Worm (Caenorhabditis elegans): Measurements from ENCODE around the gene disl-2.

disl-2 gene

ce11 chrIII:5427096-5427495, 15.9 kb upstream of the disl-2 start:
- TF ChIP-seq hmbx-1 (tag; optimal IDR thresholded peaks at IDR 0.05) (no peak), hmg-4 (GFP tag; optimal IDR thresholded peaks at IDR 0.05) (no peak), tbx-11 (GFP tag; IDR thresholded peaks at IDR 0.05) (no peak), scrt-1 (GFP tag; IDR thresholded peaks at IDR 0.05) (no peak), flt-1 (GFP tag; IDR thresholded peaks at IDR 0.05) (no peak), pes-1 (GFP tag; IDR thresholded peaks at IDR 0.05) (no peak), hnd-1 (tag; optimal IDR thresholded peaks at IDR 0.05) (no peak), F13C5.2 (tag; optimal IDR thresholded peaks at IDR 0.05) (no peak), aly-1 (tag; optimal IDR thresholded peaks at IDR 0.05) (no peak), tbx-37 (GFP tag; conservative IDR thresholded peaks at IDR 0.05) (no peak), B0310.2 (tag; optimal IDR thresholded peaks at IDR 0.05) (no peak), ets-7 (tag; optimal IDR thresholded peaks at IDR 0.05) (no peak), sea-1 (GFP tag; conservative IDR thresholded peaks at IDR 0.05) (no peak), tra-4 (tag; optimal IDR thresholded peaks at IDR 0.05) (no peak), ceh-36 (tag; optimal IDR thresholded peaks at IDR 0.05) (no peak), ama-1 (optimal IDR thresholded peaks at IDR 0.05) (no peak), ceh-13 (GFP tag; optimal IDR thresholded peaks at IDR 0.05) (no peak)

- TF ChIP-seq pes-1 (GFP tag; IDR thresholded peaks at IDR 0.05) (no peak), scrt-1 (GFP tag; IDR thresholded peaks at IDR 0.05) (no peak)
Measured at ce11 chrIII:5436306-5436705, 6.7 kb upstream of the disl-2 start.

ce11 chrIII:5438064-5438463, 4.9 kb upstream of the disl-2 start:
- no peak for TF ChIP-seq aly-1 (tag; optimal IDR thresholded peaks at IDR 0.05)
- no peak for TF ChIP-seq ets-7 (tag; optimal IDR thresholded peaks at IDR 0.05)
- no peak for TF ChIP-seq hmg-4 (GFP tag; optimal IDR thresholded peaks at IDR 0.05)
- no peak for TF ChIP-seq flt-1 (GFP tag; IDR thresholded peaks at IDR 0.05)
- no peak for TF ChIP-seq hnd-1 (tag; optimal IDR thresholded peaks at IDR 0.05)
- TF ChIP-seq scrt-1 (GFP tag; IDR thresholded peaks at IDR 0.05): no peak
- TF ChIP-seq ceh-36 (tag; optimal IDR thresholded peaks at IDR 0.05): no peak
- TF ChIP-seq tbx-11 (GFP tag; IDR thresholded peaks at IDR 0.05): no peak
- TF ChIP-seq sea-1 (GFP tag; conservative IDR thresholded peaks at IDR 0.05): no peak
- TF ChIP-seq tbx-37 (GFP tag; conservative IDR thresholded peaks at IDR 0.05): no peak
- TF ChIP-seq ama-1 (optimal IDR thresholded peaks at IDR 0.05): no peak

ce11 chrIII:5440540-5440939, 2.4 kb upstream of the disl-2 start, which contains the start of gene W03A5.6:
TSS of gene W03A5.6 (minus strand) at chrIII:5440640.
- TF ChIP-seq aly-1 (tag; optimal IDR thresholded peaks at IDR 0.05): no peak
- no peak for TF ChIP-seq tbx-11 (GFP tag; IDR thresholded peaks at IDR 0.05)
- no peak for TF ChIP-seq hmbx-1 (tag; optimal IDR thresholded peaks at IDR 0.05)
- no peak for TF ChIP-seq ama-1 (optimal IDR thresholded peaks at IDR 0.05)
- TF ChIP-seq hmg-4 (GFP tag; optimal IDR thresholded peaks at IDR 0.05): no peak
- TF ChIP-seq ets-7 (tag; optimal IDR thresholded peaks at IDR 0.05): no peak
- TF ChIP-seq flt-1 (GFP tag; IDR thresholded peaks at IDR 0.05): no peak
- no peak for TF ChIP-seq F13C5.2 (tag; optimal IDR thresholded peaks at IDR 0.05)
- TF ChIP-seq tra-4 (tag; optimal IDR thresholded peaks at IDR 0.05): no peak
- no peak for TF ChIP-seq hnd-1 (tag; optimal IDR thresholded peaks at IDR 0.05)
- no peak for TF ChIP-seq B0310.2 (tag; optimal IDR thresholded peaks at IDR 0.05)
- TF ChIP-seq ceh-36 (tag; optimal IDR thresholded peaks at IDR 0.05): no peak
- TF ChIP-seq sea-1 (GFP tag; conservative IDR thresholded peaks at IDR 0.05): no peak
- no peak for TF ChIP-seq ceh-13 (GFP tag; optimal IDR thresholded peaks at IDR 0.05)

- no peak for TF ChIP-seq F13C5.2 (tag; optimal IDR thresholded peaks at IDR 0.05)
- TF ChIP-seq ama-1 (optimal IDR thresholded peaks at IDR 0.05): no peak
- TF ChIP-seq pes-1 (GFP tag; IDR thresholded peaks at IDR 0.05): no peak
- no peak for TF ChIP-seq flt-1 (GFP tag; IDR thresholded peaks at IDR 0.05)
- no peak for TF ChIP-seq tbx-11 (GFP tag; IDR thresholded peaks at IDR 0.05)
- TF ChIP-seq tbx-37 (GFP tag; conservative IDR thresholded peaks at IDR 0.05): no peak
- TF ChIP-seq hmg-4 (GFP tag; optimal IDR thresholded peaks at IDR 0.05): no peak
- no peak for TF ChIP-seq hmbx-1 (tag; optimal IDR thresholded peaks at IDR 0.05)
- no peak for TF ChIP-seq ceh-36 (tag; optimal IDR thresholded peaks at IDR 0.05)
- no peak for TF ChIP-seq tra-4 (tag; optimal IDR thresholded peaks at IDR 0.05)
- TF ChIP-seq hnd-1 (tag; optimal IDR thresholded peaks at IDR 0.05): no peak
- TF ChIP-seq ets-7 (tag; optimal IDR thresholded peaks at IDR 0.05): no peak
- no peak for TF ChIP-seq B0310.2 (tag; optimal IDR thresholded peaks at IDR 0.05)
- TF ChIP-seq scrt-1 (GFP tag; IDR thresholded peaks at IDR 0.05): no peak
- TF ChIP-seq sea-1 (GFP tag; conservative IDR thresholded peaks at IDR 0.05): no peak
- no peak for TF ChIP-seq aly-1 (tag; optimal IDR thresholded peaks at IDR 0.05)
Measured at ce11 chrIII:5448177-5448576, 5.2 kb downstream of the disl-2 start, which contains the start of gene skpt-1. TSS of gene skpt-1 (minus strand) at chrIII:5448395.

ce11 chrIII:5449762-5450308, 6.9 kb downstream of the disl-2 start, which contains the start of gene F48E8.8:
TSS of gene F48E8.8 (minus strand) at chrIII:5449812.
- no peak for TF ChIP-seq B0310.2 (tag; optimal IDR thresholded peaks at IDR 0.05)
- TF ChIP-seq F13C5.2 (tag; optimal IDR thresholded peaks at IDR 0.05): peak; percentile 23

ce11 chrIII:5450430-5450829, 7.5 kb downstream of the disl-2 start, which contains the start of gene paa-1:
TSS of gene paa-1 (plus strand) at chrIII:5450730.
- TF ChIP-seq hnd-1 (tag; optimal IDR thresholded peaks at IDR 0.05): no peak
- no peak for TF ChIP-seq ets-7 (tag; optimal IDR thresholded peaks at IDR 0.05)
- TF ChIP-seq ceh-13 (GFP tag; optimal IDR thresholded peaks at IDR 0.05): no peak
- no peak for TF ChIP-seq F13C5.2 (tag; optimal IDR thresholded peaks at IDR 0.05)
- TF ChIP-seq ama-1 (optimal IDR thresholded peaks at IDR 0.05): no peak
- no peak for TF ChIP-seq ceh-36 (tag; optimal IDR thresholded peaks at IDR 0.05)
- TF ChIP-seq tbx-37 (GFP tag; conservative IDR thresholded peaks at IDR 0.05): no peak
- TF ChIP-seq scrt-1 (GFP tag; IDR thresholded peaks at IDR 0.05): no peak
- TF ChIP-seq B0310.2 (tag; optimal IDR thresholded peaks at IDR 0.05): no peak
- no peak for TF ChIP-seq aly-1 (tag; optimal IDR thresholded peaks at IDR 0.05)
- TF ChIP-seq sea-1 (GFP tag; conservative IDR thresholded peaks at IDR 0.05): no peak
- no peak for TF ChIP-seq hmbx-1 (tag; optimal IDR thresholded peaks at IDR 0.05)
- TF ChIP-seq tra-4 (tag; optimal IDR thresholded peaks at IDR 0.05): no peak
- no peak for TF ChIP-seq pes-1 (GFP tag; IDR thresholded peaks at IDR 0.05)
- TF ChIP-seq hmg-4 (GFP tag; optimal IDR thresholded peaks at IDR 0.05): no peak
